Fruit fly (Drosophila melanogaster) whole organism, wandering third instar larva: ENCODE data around the gene pit.

ENCODE experiments used
- Abd-B ChIP-seq: fragments of >200 bp; optimal IDR thresholded peaks from 2 replicates; lab custom pipeline; 2017; ENCODE audit warnings: missing biosample characterization, missing genetic modification characterization
- CG32264 ChIP-seq: fragments of 200-800 bp; sonication (Bioruptor generic); optimal IDR thresholded peaks from 2 replicates; lab custom pipeline; 2016; ENCODE audit warnings: missing biosample characterization, missing genetic modification characterization
- Dfd ChIP-seq: fragments of >200 bp; optimal IDR thresholded peaks from 2 replicates; lab custom pipeline; 2017; ENCODE audit warnings: missing biosample characterization, missing genetic modification characterization
- Dif ChIP-seq: fragments of 200-275, 200-300 bp; sonication (Bioruptor generic); optimal IDR thresholded peaks from 2 replicates; lab custom pipeline; 2018; ENCODE audit warnings: missing biosample characterization, missing genetic modification characterization; ENCODE audit not compliant: partially characterized antibody
- GATAd ChIP-seq: sonication (Bioruptor generic); optimal IDR thresholded peaks from 2 replicates; lab custom pipeline; 2016; ENCODE audit warnings: missing biosample characterization, missing genetic modification characterization
- HLH106 ChIP-seq: fragments of 200-800 bp; optimal IDR thresholded peaks from 3 replicates; lab custom pipeline; 2019; ENCODE audit warnings: missing biosample characterization, mild to moderate bottlenecking, missing genetic modification characterization, moderate library complexity
- Hnf4 ChIP-seq: fragments of 200-800 bp; sonication (Bioruptor generic); optimal IDR thresholded peaks from 2 replicates; lab custom pipeline; 2016; ENCODE audit warnings: missing biosample characterization, mild to moderate bottlenecking, missing genetic modification characterization
- Hr78 ChIP-seq: fragments of >200 bp; optimal IDR thresholded peaks from 2 replicates; lab custom pipeline; 2017; ENCODE audit warnings: missing biosample characterization, missing genetic modification characterization
- Hr83 ChIP-seq: fragments of 200-300 bp; sonication (Bioruptor generic); optimal IDR thresholded peaks from 2 replicates; lab custom pipeline; 2016; ENCODE audit warnings: missing biosample characterization, mild to moderate bottlenecking, missing genetic modification characterization, moderate library complexity; ENCODE audit not compliant: poor library complexity, severe bottlenecking
- Jra ChIP-seq: sonication (Bioruptor generic); optimal IDR thresholded peaks from 2 replicates; lab custom pipeline; 2016; ENCODE audit warnings: missing biosample characterization, missing genetic modification characterization
- N ChIP-seq: fragments of >200 bp; optimal IDR thresholded peaks from 2 replicates; lab custom pipeline; 2018; ENCODE audit warnings: missing biosample characterization, missing external identifiers, missing genetic modification characterization
- OdsH ChIP-seq: fragments of 200-800 bp; sonication (Bioruptor generic); optimal IDR thresholded peaks from 2 replicates; lab custom pipeline; 2016; ENCODE audit warnings: missing biosample characterization, mild to moderate bottlenecking, missing genetic modification characterization
- Rel ChIP-seq, 2 experiments: fragments of 200-800 bp; sonication (Bioruptor generic) in 1 of 2; optimal IDR thresholded peaks; 2 replicates in 1 of 2; 3 replicates in 1 of 2; lab custom pipeline; 2016 to 2019; ENCODE audit warnings: mild to moderate bottlenecking in 2 of 2, missing biosample characterization in 2 of 2, missing genetic modification characterization in 2 of 2, moderate library complexity in 1 of 2
- Sp1 ChIP-seq: fragments of 200-800 bp; sonication (Bioruptor generic); optimal IDR thresholded peaks from 3 replicates; lab custom pipeline; 2019; ENCODE audit warnings: missing biosample characterization, mild to moderate bottlenecking, missing genetic modification characterization, moderate library complexity
- Vsx2 ChIP-seq: fragments of 200-300, 225-300 bp; sonication (Bioruptor generic); optimal IDR thresholded peaks from 2 replicates; lab custom pipeline; 2018; ENCODE audit warnings: missing biosample characterization, missing genetic modification characterization; ENCODE audit not compliant: partially characterized antibody
- br ChIP-seq: fragments of 200-800 bp; sonication (Bioruptor generic); optimal IDR thresholded peaks from 2 replicates; lab custom pipeline; 2016; ENCODE audit warnings: missing biosample characterization, missing genetic modification characterization
- brk ChIP-seq: fragments of 200-800 bp; sonication (Bioruptor generic); optimal IDR thresholded peaks from 2 replicates; lab custom pipeline; 2016; ENCODE audit warnings: missing biosample characterization, mild to moderate bottlenecking, missing genetic modification characterization
- dl ChIP-seq, 2 experiments: fragments of 175-275, 200-275 bp in 1 of 2; fragments of 200-275 bp in 1 of 2; sonication (Bioruptor generic); optimal IDR thresholded peaks; lab custom pipeline; 2018; ENCODE audit warnings: mild to moderate bottlenecking in 2 of 2, missing biosample characterization in 2 of 2, missing genetic modification characterization in 2 of 2, moderate library complexity in 2 of 2; ENCODE audit not compliant: partially characterized antibody in 2 of 2, insufficient read depth in 1 of 2
- dsf ChIP-seq: sonication (Bioruptor generic); optimal IDR thresholded peaks from 2 replicates; lab custom pipeline; 2016; ENCODE audit warnings: missing biosample characterization, missing genetic modification characterization, borderline replicate concordance
- ey ChIP-seq: fragments of 200-800 bp; sonication (Bioruptor generic); optimal IDR thresholded peaks from 2 replicates; lab custom pipeline; 2016; ENCODE audit warnings: missing biosample characterization, missing genetic modification characterization
- foxo ChIP-seq, 2 experiments: fragments of 200-800 bp; sonication (Bioruptor generic); optimal IDR thresholded peaks; 2 replicates in 1 of 2; 3 replicates in 1 of 2; lab custom pipeline; 2016 to 2017; ENCODE audit warnings: missing biosample characterization in 2 of 2, missing genetic modification characterization in 2 of 2
- fru ChIP-seq: fragments of 200-800 bp; sonication (Bioruptor generic); optimal IDR thresholded peaks from 3 replicates; lab custom pipeline; 2016; ENCODE audit warnings: missing biosample characterization, mild to moderate bottlenecking, missing genetic modification characterization
- h ChIP-seq: fragments of 200-800 bp; sonication (Bioruptor generic); optimal IDR thresholded peaks from 3 replicates; lab custom pipeline; 2016; ENCODE audit warnings: missing biosample characterization, mild to moderate bottlenecking, missing genetic modification characterization
- jim ChIP-seq: fragments of 175-275, 200-325 bp; sonication (Bioruptor generic); optimal IDR thresholded peaks from 2 replicates; lab custom pipeline; 2016; ENCODE audit warnings: missing biosample characterization, mild to moderate bottlenecking, missing genetic modification characterization
- lola ChIP-seq: fragments of >200 bp; optimal IDR thresholded peaks from 2 replicates; lab custom pipeline; 2017; ENCODE audit warnings: missing biosample characterization, missing genetic modification characterization
- pan ChIP-seq: fragments of >200 bp; optimal IDR thresholded peaks from 2 replicates; lab custom pipeline; 2017
- psq ChIP-seq: fragments of 200-800 bp; sonication (Bioruptor generic); optimal IDR thresholded peaks from 3 replicates; lab custom pipeline; 2017; ENCODE audit warnings: missing biosample characterization, mild to moderate bottlenecking, missing genetic modification characterization, moderate library complexity
- rgr ChIP-seq: fragments of 200-800 bp; sonication (Bioruptor generic); optimal IDR thresholded peaks from 3 replicates; lab custom pipeline; 2016; ENCODE audit warnings: missing biosample characterization, mild to moderate bottlenecking, missing genetic modification characterization
- sage ChIP-seq: fragments of 200-800 bp; sonication (Bioruptor generic); optimal IDR thresholded peaks from 2 replicates; lab custom pipeline; 2016; ENCODE audit warnings: missing biosample characterization, mild to moderate bottlenecking, missing genetic modification characterization
- sv ChIP-seq: fragments of 200-800 bp; sonication (Bioruptor generic); optimal IDR thresholded peaks from 3 replicates; lab custom pipeline; 2016; ENCODE audit warnings: missing biosample characterization, missing genetic modification characterization
- woc ChIP-seq: sonication (Bioruptor generic); optimal IDR thresholded peaks from 2 replicates; lab custom pipeline; 2016; ENCODE audit warnings: missing biosample characterization, mild to moderate bottlenecking, missing genetic modification characterization

pit gene

DNA sequence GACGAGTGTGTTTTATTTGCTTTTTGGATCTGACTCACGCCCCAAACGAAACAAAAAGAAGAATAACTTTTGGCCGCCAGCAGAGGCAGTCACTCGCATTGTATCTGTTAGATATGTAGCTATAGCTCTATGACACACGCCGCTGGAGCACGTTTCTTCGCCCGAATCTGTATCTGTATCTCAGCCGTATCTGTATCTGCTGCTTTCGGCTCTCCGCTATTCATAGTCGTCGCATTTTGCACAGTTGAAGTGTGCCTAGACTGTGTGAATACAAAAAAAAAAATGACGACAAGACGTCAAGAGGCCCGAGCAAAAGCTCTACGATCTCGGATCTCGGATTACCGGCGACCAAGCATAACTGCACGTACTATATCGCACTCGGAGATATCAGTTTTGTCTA, 12.6 kb downstream of the pit start:
- TF ChIP-seq N (GFP tag; lab: Kevin White, UChicago) = no peak
- TF ChIP-seq woc (GFP tag; lab: Kevin White, UChicago) = no peak
- TF ChIP-seq lola (GFP tag; lab: Kevin White, UChicago) = no peak
- no peak for TF ChIP-seq Vsx2
- no peak for TF ChIP-seq GATAd (GFP tag; lab: Kevin White, UChicago)
- no peak for TF ChIP-seq Sp1
- no peak for TF ChIP-seq Rel (GFP tag; optimal IDR thresholded peaks at IDR 0.05; lab: Kevin White, UChicago)
- TF ChIP-seq Rel (tag; optimal IDR thresholded peaks at IDR 0.05; lab: Kevin White, UChicago) = no peak
- TF ChIP-seq HLH106 (tag; lab: Kevin White, UChicago) = no peak
- no peak for TF ChIP-seq h (GFP tag; lab: Kevin White, UChicago)
- TF ChIP-seq ey (GFP tag; lab: Kevin White, UChicago) = no peak

DNA sequence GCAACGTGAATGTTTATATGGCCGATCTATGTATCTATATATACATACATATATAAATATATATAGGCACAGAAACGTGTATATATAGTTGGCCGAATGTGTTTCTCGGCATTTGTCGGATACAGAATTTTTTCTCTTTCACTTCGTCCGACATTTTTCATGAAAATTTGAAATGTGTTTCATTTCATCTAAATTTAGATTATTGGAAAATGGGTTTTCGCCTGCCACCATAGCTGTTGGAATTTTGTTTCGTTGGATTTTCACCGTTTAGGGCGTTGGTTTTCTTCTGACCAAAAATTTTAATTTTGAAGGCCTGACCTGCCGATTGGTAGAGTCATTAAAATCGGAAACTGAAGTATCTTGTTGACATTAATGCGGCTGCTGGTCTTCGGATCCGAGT, 13.3 kb downstream of the pit start:
- no peak for TF ChIP-seq CG32264 (GFP tag; lab: Kevin White, UChicago)
- TF ChIP-seq dsf (GFP tag; lab: Kevin White, UChicago) = no peak
- no peak for TF ChIP-seq Dif (GFP tag; lab: Kevin White, UChicago)
- no peak for TF ChIP-seq sv
- TF ChIP-seq brk (GFP tag; lab: Kevin White, UChicago) = no peak
- TF ChIP-seq rgr (GFP tag; lab: Kevin White, UChicago) = no peak
- TF ChIP-seq Hnf4 = no peak
- no peak for TF ChIP-seq Hr78
- no peak for TF ChIP-seq jim (GFP tag; lab: Kevin White, UChicago)
- no peak for TF ChIP-seq N (GFP tag; lab: Kevin White, UChicago)
- TF ChIP-seq OdsH (GFP tag; lab: Kevin White, UChicago) = no peak
- no peak for TF ChIP-seq Jra (GFP tag; lab: Kevin White, UChicago)
- no peak for TF ChIP-seq sage
- TF ChIP-seq Hr83 (GFP tag; lab: Kevin White, UChicago) = no peak

DNA sequence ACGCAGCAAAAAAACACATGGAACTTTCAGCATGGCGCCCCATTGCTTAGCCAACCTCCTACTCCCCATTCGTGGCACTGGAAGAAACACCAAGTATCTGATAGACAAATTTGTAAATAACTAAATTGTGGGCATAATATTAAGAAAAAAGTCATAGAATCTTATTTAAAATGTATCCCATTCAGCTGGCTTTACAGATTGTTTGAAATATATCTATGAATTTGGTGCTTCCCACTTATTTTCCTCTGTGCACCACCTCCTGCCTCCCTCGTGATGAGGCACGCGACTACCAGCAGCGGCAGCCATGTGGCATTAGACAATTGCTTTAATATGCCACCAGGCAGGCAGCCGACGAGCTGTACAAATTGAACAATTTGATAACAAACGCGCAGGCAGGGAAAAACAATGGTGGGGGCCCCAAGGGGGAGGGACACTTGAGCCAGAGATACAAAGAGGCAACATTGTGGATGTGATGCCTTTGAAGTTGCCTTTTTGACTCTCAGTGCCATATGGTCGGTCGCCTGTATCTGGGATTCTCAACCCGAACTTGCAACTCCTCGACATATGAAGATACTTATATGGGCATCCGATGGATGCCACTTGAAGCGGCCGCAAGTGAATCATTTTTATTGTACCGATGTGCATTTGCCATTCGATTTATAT, 15.2 kb downstream of the pit start:
- TF ChIP-seq sv (peak; percentile 55), foxo (GFP tag; optimal IDR thresholded peaks at IDR 0.05; lab: Kevin White, UChicago) (peak in 1 of 2 experiments; percentile 45), br (GFP tag; lab: Kevin White, UChicago) (peak; percentile 20), GATAd (GFP tag; lab: Kevin White, UChicago) (no peak), ey (GFP tag; lab: Kevin White, UChicago) (peak; percentile 44), h (GFP tag; lab: Kevin White, UChicago) (peak; percentile 42), OdsH (GFP tag; lab: Kevin White, UChicago) (no peak), rgr (GFP tag; lab: Kevin White, UChicago) (peak; percentile 35), fru (GFP tag; lab: Kevin White, UChicago) (peak; percentile 36), HLH106 (tag; lab: Kevin White, UChicago) (peak; percentile 8), CG32264 (GFP tag; lab: Kevin White, UChicago) (no peak), dsf (GFP tag; lab: Kevin White, UChicago) (no peak), psq (GFP tag; lab: Kevin White, UChicago) (no peak), Hnf4 (peak; percentile 16)

dm6 chr3R:22052235-22052634, 18.1 kb downstream of the pit start:
- TF ChIP-seq pan (lab: Kevin White, UChicago) (no peak), Jra (GFP tag; lab: Kevin White, UChicago) (no peak), dl (GFP tag; optimal IDR thresholded peaks at IDR 0.05; lab: Kevin White, UChicago; ENCODE audit: insufficient read depth in 1 of 2, partially characterized antibody in 2 of 2) (no peak), N (GFP tag; lab: Kevin White, UChicago) (no peak), ey (GFP tag; lab: Kevin White, UChicago) (no peak), Hnf4 (no peak), sage (no peak), sv (no peak), Dfd (GFP tag; lab: Kevin White, UChicago) (no peak), dsf (GFP tag; lab: Kevin White, UChicago) (no peak), Abd-B (GFP tag; lab: Kevin White, UChicago) (no peak), br (GFP tag; lab: Kevin White, UChicago) (no peak), Hr78 (no peak), psq (GFP tag; lab: Kevin White, UChicago) (no peak), Rel (GFP tag; optimal IDR thresholded peaks at IDR 0.05; lab: Kevin White, UChicago) (no peak), Rel (tag; optimal IDR thresholded peaks at IDR 0.05; lab: Kevin White, UChicago) (no peak)
